Worm (Caenorhabditis elegans) whole organism, young adult: ENCODE results near the gene C07E3.10.
"Not testable (repeated sequence)": the region's sequence is repeated elsewhere in the genome, so short reads cannot be mapped to it uniquely, and the experiment has no call there.

Source experiments
- B0035.1 ChIP-seq: sonication (generic microtip); optimal IDR thresholded peaks from 2 replicates; lab custom pipeline; 2016; ENCODE audit warnings: missing genetic modification characterization, mild to moderate bottlenecking, missing compliant biosample characterization, missing genotype, missing genetic modification reagents
- B0261.1 ChIP-seq: sonication (generic microtip); optimal IDR thresholded peaks from 2 replicates; lab custom pipeline; 2016; ENCODE audit warnings: mild to moderate bottlenecking, missing genetic modification characterization, moderate library complexity, missing compliant biosample characterization
- C17E4.6 ChIP-seq: fragments of 200-800 bp; sonication (Bioruptor generic); IDR thresholded peaks from 2 replicates; pipeline ENCODE4 v1.3.6; 2022; ENCODE audit warnings: missing genetic modification reagents, missing genetic modification characterization, missing compliant biosample characterization
- D2030.7 ChIP-seq: fragments of 200-800 bp; sonication (Bioruptor generic); IDR thresholded peaks from 2 replicates; pipeline ENCODE4 v1.3.6; 2022; ENCODE audit warnings: missing genetic modification reagents, missing genetic modification characterization, missing compliant biosample characterization
- F33H1.4 ChIP-seq: fragments of 200-800 bp; sonication (Bioruptor generic); IDR thresholded peaks from 2 replicates; pipeline ENCODE4 v1.3.6; 2022; ENCODE audit warnings: missing genetic modification reagents, missing genetic modification characterization, missing compliant biosample characterization
- F57C9.4 ChIP-seq: sonication (generic microtip); optimal IDR thresholded peaks from 2 replicates; lab custom pipeline; 2017; ENCODE audit warnings: mild to moderate bottlenecking, missing genetic modification characterization, missing compliant biosample characterization
- K12H6.12 ChIP-seq: fragments of 200-800 bp; sonication (Bioruptor generic); optimal IDR thresholded peaks from 2 replicates; lab custom pipeline; 2018; ENCODE audit warnings: mild to moderate bottlenecking, missing genetic modification characterization, missing compliant biosample characterization
- akir-1 ChIP-seq: fragments of 200-800 bp; sonication (Bioruptor generic); optimal IDR thresholded peaks from 2 replicates; lab custom pipeline; 2018; ENCODE audit warnings: mild to moderate bottlenecking, missing genetic modification characterization, moderate library complexity, missing compliant biosample characterization
- ama-1 ChIP-seq, 3 experiments: fragments of 150-350 bp in 1 of 3; sonication (generic microtip) in 2 of 3; optimal IDR thresholded peaks; 2 replicates each; lab custom pipeline; 2014 to 2018; ENCODE audit warnings: missing biosample characterization in 2 of 3, missing genetic modification characterization in 2 of 3, missing genetic modification reagents in 2 of 3
- attf-3 ChIP-seq: fragments of 200-800 bp; sonication (Bioruptor generic); conservative IDR thresholded peaks from 2 replicates; pipeline ENCODE4 v1.3.6; 2022; ENCODE audit warnings: missing genetic modification reagents, missing genetic modification characterization, missing compliant biosample characterization
- attf-5 ChIP-seq: fragments of 200-800 bp; sonication (Bioruptor generic); optimal IDR thresholded peaks from 2 replicates; lab custom pipeline; 2018; ENCODE audit warnings: mild to moderate bottlenecking, missing genetic modification characterization, missing compliant biosample characterization
- cebp-1 ChIP-seq, 2 experiments: fragments of 200-800 bp in 1 of 2; sonication (Bioruptor generic) in 1 of 2; sonication (generic microtip) in 1 of 2; IDR thresholded peaks in 1 of 2; optimal IDR thresholded peaks in 1 of 2; 2 replicates each; pipeline versions ENCODE4 v1.3.6 to Lab custom; 2017 to 2022; ENCODE audit warnings: missing compliant biosample characterization in 2 of 2, missing genetic modification characterization in 2 of 2, mild to moderate bottlenecking in 1 of 2, missing genetic modification reagents in 1 of 2, moderate library complexity in 1 of 2
- cebp-2 ChIP-seq: fragments of 200-800 bp; sonication (Bioruptor generic); IDR thresholded peaks from 2 replicates; pipeline ENCODE4 v1.3.6; 2022; ENCODE audit warnings: missing genetic modification characterization, missing compliant biosample characterization
- ceh-40 ChIP-seq: fragments of 200-800 bp; sonication (Bioruptor generic); IDR thresholded peaks from 2 replicates; pipeline ENCODE4 v1.3.6; 2022; ENCODE audit warnings: missing genetic modification characterization, missing compliant biosample characterization
- ceh-91 ChIP-seq: fragments of 200-800 bp; sonication (Bioruptor generic); IDR thresholded peaks from 2 replicates; pipeline ENCODE4 v1.3.6; 2022; ENCODE audit warnings: missing genetic modification reagents, missing genetic modification characterization, missing compliant biosample characterization
- dox-1 ChIP-seq: fragments of 200-800 bp; sonication (Bioruptor generic); IDR thresholded peaks from 2 replicates; pipeline ENCODE4 v1.3.6; 2022; ENCODE audit warnings: missing genetic modification reagents, missing genetic modification characterization, missing compliant biosample characterization
- egl-44 ChIP-seq: fragments of 200-800 bp; sonication (Bioruptor generic); IDR thresholded peaks from 2 replicates; pipeline ENCODE4 v1.3.6; 2022; ENCODE audit warnings: missing genetic modification reagents, missing genetic modification characterization, missing compliant biosample characterization
- egrh-3 ChIP-seq: fragments of 200-800 bp; sonication (Bioruptor generic); IDR thresholded peaks from 2 replicates; pipeline ENCODE4 v1.3.6; 2022; ENCODE audit warnings: missing genetic modification reagents, missing genetic modification characterization, missing compliant biosample characterization
- ekl-4 ChIP-seq: fragments of 200-800 bp; sonication (Bioruptor generic); IDR thresholded peaks from 2 replicates; pipeline ENCODE4 v1.3.6; 2022; ENCODE audit warnings: missing genetic modification reagents, missing genetic modification characterization, missing compliant biosample characterization
- hlh-26 ChIP-seq: fragments of 200-800 bp; sonication (Bioruptor generic); conservative IDR thresholded peaks from 2 replicates; pipeline ENCODE4 v1.3.6; 2022; ENCODE audit warnings: missing genetic modification reagents, missing genetic modification characterization, missing compliant biosample characterization
- hmg-1.2 ChIP-seq: fragments of 200-800 bp; sonication (Bioruptor generic); IDR thresholded peaks from 2 replicates; pipeline ENCODE4 v1.3.6; 2022; ENCODE audit warnings: missing genetic modification reagents, missing genetic modification characterization, missing compliant biosample characterization
- hmg-20 ChIP-seq: fragments of 200-800 bp; sonication (Bioruptor generic); IDR thresholded peaks from 2 replicates; pipeline ENCODE4 v1.3.6; 2022; ENCODE audit warnings: missing genetic modification reagents, missing genetic modification characterization, missing compliant biosample characterization
- lin-26 ChIP-seq: fragments of 200-800 bp; sonication (Bioruptor generic); IDR thresholded peaks from 2 replicates; pipeline ENCODE4 v1.3.6; 2022; ENCODE audit warnings: missing genetic modification reagents, missing genetic modification characterization, missing compliant biosample characterization
- lin-54 ChIP-seq: fragments of 200-800 bp; sonication (Bioruptor generic); optimal IDR thresholded peaks from 2 replicates; lab custom pipeline; 2018; ENCODE audit warnings: mild to moderate bottlenecking, missing genetic modification characterization, missing compliant biosample characterization
- madf-6 ChIP-seq: fragments of 200-800 bp; sonication (Bioruptor generic); IDR thresholded peaks from 2 replicates; pipeline ENCODE4 v1.3.6; 2022; ENCODE audit warnings: missing genetic modification reagents, missing genetic modification characterization, missing compliant biosample characterization
- mcd-1 ChIP-seq: fragments of 200-800 bp; sonication (Bioruptor generic); IDR thresholded peaks from 2 replicates; pipeline ENCODE4 v1.3.6; 2022; ENCODE audit warnings: missing genetic modification reagents, missing genetic modification characterization, missing compliant biosample characterization
- nhr-80 ChIP-seq: sonication (generic microtip); optimal IDR thresholded peaks from 2 replicates; lab custom pipeline; 2016; ENCODE audit warnings: missing genetic modification characterization, missing compliant biosample characterization
- nhr-90 ChIP-seq: sonication (generic microtip); optimal IDR thresholded peaks from 2 replicates; lab custom pipeline; 2016; ENCODE audit warnings: missing genotype, mild to moderate bottlenecking, missing genetic modification characterization, missing compliant biosample characterization
- pbrm-1 ChIP-seq: fragments of 200-800 bp; sonication (Bioruptor generic); IDR thresholded peaks from 2 replicates; pipeline ENCODE4 v1.3.6; 2022; ENCODE audit warnings: missing genetic modification reagents, missing genetic modification characterization, missing compliant biosample characterization
- rcor-1 ChIP-seq: fragments of 200-800 bp; sonication (Bioruptor generic); IDR thresholded peaks from 2 replicates; pipeline ENCODE4 v1.3.6; 2022; ENCODE audit warnings: missing genetic modification reagents, missing genetic modification characterization, missing compliant biosample characterization
- rec-8 ChIP-seq, 2 experiments: sonication (generic microtip); optimal IDR thresholded peaks; 2 replicates each; lab custom pipeline; 2016; ENCODE audit warnings: mild to moderate bottlenecking in 2 of 2, missing genetic modification characterization in 2 of 2, missing genetic modification reagents in 2 of 2, missing genotype in 2 of 2, missing biosample characterization in 1 of 2, missing compliant biosample characterization in 1 of 2, moderate library complexity in 1 of 2
- repo-1 ChIP-seq: sonication (generic microtip); optimal IDR thresholded peaks from 2 replicates; lab custom pipeline; 2017; ENCODE audit warnings: mild to moderate bottlenecking, missing genetic modification characterization, missing compliant biosample characterization
- rpc-1 ChIP-seq, 2 experiments: fragments of 150-350 bp in 1 of 2; sonication (generic microtip) in 1 of 2; optimal IDR thresholded peaks; 2 replicates each; lab custom pipeline; 2014 to 2018; ENCODE audit warnings: missing biosample characterization in 1 of 2, missing genetic modification characterization in 1 of 2, missing genetic modification reagents in 1 of 2, missing genotype in 1 of 2
- snpc-3.4 ChIP-seq: sonication (generic microtip); optimal IDR thresholded peaks from 2 replicates; lab custom pipeline; 2017; ENCODE audit warnings: missing genetic modification characterization, mild to moderate bottlenecking, missing compliant biosample characterization, antibody characterized with exemption, moderate library complexity, missing genotype, missing genetic modification reagents
- tbp1 ChIP-seq: fragments of 200-800 bp; sonication (Bioruptor generic); optimal IDR thresholded peaks from 2 replicates; lab custom pipeline; 2018; ENCODE audit warnings: mild to moderate bottlenecking, missing genetic modification characterization, missing compliant biosample characterization
- ztf-18 ChIP-seq: sonication (generic microtip); optimal IDR thresholded peaks from 2 replicates; lab custom pipeline; 2016; ENCODE audit warnings: missing genotype, mild to moderate bottlenecking, missing genetic modification characterization, missing compliant biosample characterization
- ztf-25 ChIP-seq: fragments of 200-800 bp; sonication (Bioruptor generic); IDR thresholded peaks from 2 replicates; pipeline ENCODE4 v1.3.6; 2022; ENCODE audit warnings: missing genetic modification reagents, missing genetic modification characterization, missing compliant biosample characterization
- ztf-26 ChIP-seq: sonication (generic microtip); optimal IDR thresholded peaks from 2 replicates; lab custom pipeline; 2017; ENCODE audit warnings: missing genetic modification characterization, missing compliant biosample characterization
- ztf-28 ChIP-seq: fragments of 200-800 bp; sonication (Bioruptor generic); IDR thresholded peaks from 2 replicates; pipeline ENCODE4 v1.3.6; 2022; ENCODE audit warnings: missing genetic modification reagents, missing genetic modification characterization, missing compliant biosample characterization
- ztf-3 ChIP-seq: fragments of 200-800 bp; sonication (Bioruptor generic); optimal IDR thresholded peaks from 2 replicates; lab custom pipeline; 2018; ENCODE audit warnings: mild to moderate bottlenecking, missing genetic modification characterization, missing compliant biosample characterization

The C07E3.10 gene

DNA sequence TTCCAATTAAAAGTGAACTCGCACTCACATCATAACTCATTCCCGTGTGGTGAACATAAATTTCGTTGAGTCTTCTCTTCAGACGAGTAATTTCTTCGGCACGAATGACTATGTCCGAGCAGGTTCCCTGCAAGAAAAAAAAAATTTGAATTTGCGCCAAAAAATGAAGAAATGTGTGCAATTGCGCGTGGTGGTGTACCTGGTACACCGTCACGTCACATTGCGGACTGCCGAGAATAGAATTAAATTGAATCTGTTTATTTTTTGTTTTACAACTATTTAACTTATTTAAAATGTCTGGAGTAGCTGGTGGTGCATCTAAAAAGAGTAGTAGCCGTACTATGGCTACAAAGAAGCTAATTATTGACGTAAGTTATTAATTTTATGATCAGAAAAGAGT lies 45.2 kb upstream of the C07E3.10 start, which contains the start of gene mdt-22 (continued):
- TF ChIP-seq nhr-80 (peak; percentile 26), B0035.1 (tag; lab: Kevin White, UChicago) (no peak), akir-1 (GFP tag; lab: Kevin White, UChicago) (no peak), rcor-1 (GFP tag; lab: Robert Waterston, UW) (peak; percentile 71), ztf-3 (GFP tag; lab: Kevin White, UChicago) (no peak), ama-1 (optimal IDR thresholded peaks at IDR 0.05; lab: Kevin White, UChicago) (peak; percentile 22), ama-1 (GFP tag; optimal IDR thresholded peaks at IDR 0.05; lab: Kevin White, UChicago) (peak in 1 of 2 experiments; percentile 39), hmg-20 (GFP tag; lab: Robert Waterston, UW) (no peak), ztf-26 (tag; lab: Kevin White, UChicago) (no peak), rec-8 (tag; optimal IDR thresholded peaks at IDR 0.05; lab: Kevin White, UChicago) (peak in 1 of 2 experiments; percentile 2), F33H1.4 (GFP tag; lab: Robert Waterston, UW) (peak; percentile 60), repo-1 (tag; lab: Kevin White, UChicago) (peak; percentile 77), ztf-18 (tag; lab: Kevin White, UChicago) (peak; percentile 60), ceh-40 (no peak), hlh-26 (no peak), snpc-3.4 (peak; percentile 23), ztf-28 (no peak), F57C9.4 (tag; lab: Kevin White, UChicago) (no peak), mcd-1 (GFP tag; lab: Robert Waterston, UW) (peak; percentile 78), K12H6.12 (tag; lab: Kevin White, UChicago) (peak; percentile 50), ztf-25 (GFP tag; lab: Robert Waterston, UW) (no peak), lin-54 (GFP tag; lab: Kevin White, UChicago) (peak; percentile 96), attf-5 (GFP tag; lab: Kevin White, UChicago) (peak; percentile 64)
- TF ChIP-seq, all 124 proteins: peak for 59

DNA sequence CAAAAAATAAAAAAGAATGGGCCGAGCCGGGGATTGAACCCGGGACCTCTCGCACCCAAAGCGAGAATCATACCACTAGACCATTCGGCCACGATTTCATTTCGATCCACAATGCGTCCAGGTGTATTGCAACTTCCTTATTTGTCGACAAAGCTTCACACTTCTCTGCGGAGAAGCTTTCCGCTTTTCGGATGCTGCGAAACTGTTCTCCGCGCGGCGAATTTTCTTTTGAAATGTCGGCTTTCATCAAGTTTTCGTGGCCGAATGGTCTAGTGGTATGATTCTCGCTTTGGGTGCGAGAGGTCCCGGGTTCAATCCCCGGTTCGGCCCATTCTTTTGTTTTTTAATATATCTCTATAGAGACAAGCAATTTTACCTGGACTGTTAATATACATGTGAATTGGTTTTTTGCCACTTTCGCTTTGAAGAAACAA lies 44.0 kb upstream of the C07E3.10 start:
- TF ChIP-seq F33H1.4 (GFP tag; lab: Robert Waterston, UW) (peak; percentile 26; the same call in 1 of the 2 replicates), D2030.7 (GFP tag; lab: Robert Waterston, UW) (peak; percentile 33; the same call in 1 of the 2 replicates), nhr-90 (tag; lab: Kevin White, UChicago) (peak; percentile 30), dox-1 (GFP tag; lab: Robert Waterston, UW) (peak; percentile 13; the same call in 1 of the 2 replicates), lin-26 (GFP tag; lab: Robert Waterston, UW) (peak; percentile 73; the same call in 1 of the 2 replicates), ceh-91 (0 out of 2 replicates have a peak, but pooled peaks have one; percentile 31), pbrm-1 (GFP tag; lab: Robert Waterston, UW) (peak; percentile 34; the same call in 1 of the 2 replicates), egrh-3 (peak; percentile 41), madf-6 (GFP tag; lab: Robert Waterston, UW) (peak; percentile 59), C17E4.6 (GFP tag; lab: Robert Waterston, UW) (0 out of 2 replicates have a peak, but pooled peaks have one; percentile 5), tbp1 (GFP tag; lab: Kevin White, UChicago) (peak; percentile 83), attf-3 (GFP tag; lab: Robert Waterston, UW) (0 out of 2 replicates have a peak, but pooled peaks have one; percentile 19), ekl-4 (GFP tag; lab: Robert Waterston, UW) (0 out of 2 replicates have a peak, but pooled peaks have one; percentile 16), hmg-1.2 (GFP tag; lab: Robert Waterston, UW) (peak; percentile 34; the same call in 1 of the 2 replicates), rpc-1 (optimal IDR thresholded peaks at IDR 0.05; lab: Kevin White, UChicago) (peak; percentile 52), rpc-1 (tag; optimal IDR thresholded peaks at IDR 0.05; lab: Kevin White, UChicago) (peak; percentile 72), egl-44 (GFP tag; lab: Robert Waterston, UW) (peak; percentile 26; the same call in 1 of the 2 replicates), ztf-18 (tag; lab: Kevin White, UChicago) (peak; percentile 14), cebp-2 (GFP tag; lab: Robert Waterston, UW) (0 out of 2 replicates have a peak, but pooled peaks have one; percentile 61), B0261.1 (peak; percentile 58), cebp-1 (tag; optimal IDR thresholded peaks at IDR 0.05; lab: Kevin White, UChicago) (peak; percentile 1)
- TF ChIP-seq cebp-1 (GFP tag; IDR thresholded peaks at IDR 0.05; lab: Robert Waterston, UW): not testable (repeated sequence)
